Fruit fly (Drosophila melanogaster): Measurements from ENCODE around the gene Mcm7.

The Mcm7 gene

DNA sequence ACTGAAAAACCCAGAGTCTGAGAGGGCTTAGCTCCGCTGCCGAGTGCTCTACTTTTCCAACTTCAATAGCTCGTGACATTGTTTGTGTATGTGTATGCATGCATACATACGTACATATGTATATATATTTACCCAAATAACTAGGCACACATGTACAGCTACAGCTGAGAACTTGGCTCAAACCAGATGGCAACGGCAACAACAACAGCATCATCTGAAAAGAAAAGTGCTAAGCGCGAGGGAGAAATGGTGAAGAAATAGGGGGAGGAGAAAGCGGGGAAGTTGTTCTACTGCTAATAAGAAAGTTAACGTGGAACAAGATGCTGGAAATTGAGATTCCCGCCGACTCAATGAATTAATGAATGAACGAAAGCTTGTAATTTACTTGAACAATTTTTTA lies 33.6 kb downstream of the Mcm7 start (continued):
- TF ChIP-seq CG6813 (GFP tag; optimal IDR thresholded peaks at IDR 0.05) (no peak), crp (GFP tag; optimal IDR thresholded peaks at IDR 0.05) (no peak), D19A (tag; optimal IDR thresholded peaks at IDR 0.05) (no peak), Fer2 (tag; optimal IDR thresholded peaks at IDR 0.05) (no peak), Pdp1 (GFP tag; optimal IDR thresholded peaks at IDR 0.05) (no peak), CG16863 (GFP tag; optimal IDR thresholded peaks at IDR 0.05) (no peak), CG7372 (GFP tag; IDR thresholded peaks at IDR 0.05) (no peak), CG12236 (GFP tag; optimal IDR thresholded peaks at IDR 0.05) (no peak), Six4 (GFP tag; optimal IDR thresholded peaks at IDR 0.05) (no peak), Abd-B (GFP tag; optimal IDR thresholded peaks at IDR 0.05) (no peak), CG32532 (GFP tag; IDR thresholded peaks at IDR 0.05) (no peak), fd64A (GFP tag; optimal IDR thresholded peaks at IDR 0.05) (no peak), Doc3 (GFP tag; IDR thresholded peaks at IDR 0.05; ENCODE audit: partially characterized antibody) (no peak), B-H2 (GFP tag; optimal IDR thresholded peaks at IDR 0.05) (no peak), Fer1 (GFP tag; optimal IDR thresholded peaks at IDR 0.05) (no peak), ind (GFP tag; optimal IDR thresholded peaks at IDR 0.05) (no peak), CG5953 (GFP tag; IDR thresholded peaks at IDR 0.05) (no peak), CG7556 (GFP tag; optimal IDR thresholded peaks at IDR 0.05) (no peak), lov (optimal IDR thresholded peaks at IDR 0.05) (no peak), lov (GFP tag; IDR thresholded peaks at IDR 0.05) (no peak), kni (GFP tag; optimal IDR thresholded peaks at IDR 0.05) (peak; percentile 30), CG10959 (GFP tag; IDR thresholded peaks at IDR 0.05) (no peak), dm (GFP tag; optimal IDR thresholded peaks at IDR 0.05) (no peak), CG10543 (GFP tag; optimal IDR thresholded peaks at IDR 0.05) (no peak), CG14710 (tag; optimal IDR thresholded peaks at IDR 0.05) (peak; percentile 9), BEAF-32 (GFP tag; optimal IDR thresholded peaks at IDR 0.05) (no peak), Dip2 (GFP tag; IDR thresholded peaks at IDR 0.05) (no peak), cg (GFP tag; optimal IDR thresholded peaks at IDR 0.05) (peak; percentile 46), CG14050 (GFP tag; IDR thresholded peaks at IDR 0.05) (no peak), otp (GFP tag; IDR thresholded peaks at IDR 0.05) (0 out of 3 replicates have a peak, but pooled peaks have one; percentile 40), CG31388 (GFP tag; optimal IDR thresholded peaks at IDR 0.05) (no peak), Hr3 (GFP tag; optimal IDR thresholded peaks at IDR 0.05) (no peak), pros (GFP tag; optimal IDR thresholded peaks at IDR 0.05) (peak; percentile 9), CG8388 (GFP tag; optimal IDR thresholded peaks at IDR 0.05) (no peak), nerfin-1 (tag; optimal IDR thresholded peaks at IDR 0.05) (no peak), Spps (tag; optimal IDR thresholded peaks at IDR 0.05) (no peak), Adf1 (GFP tag; IDR thresholded peaks at IDR 0.05) (no peak), Blimp-1 (GFP tag; optimal IDR thresholded peaks at IDR 0.05) (peak; percentile 90), tgo (GFP tag; IDR thresholded peaks at IDR 0.05) (no peak), Asciz (GFP tag; optimal IDR thresholded peaks at IDR 0.05) (no peak), CG4360 (GFP tag; IDR thresholded peaks at IDR 0.05) (peak; percentile 15; the same call in 1 of the 2 replicates)

DNA sequence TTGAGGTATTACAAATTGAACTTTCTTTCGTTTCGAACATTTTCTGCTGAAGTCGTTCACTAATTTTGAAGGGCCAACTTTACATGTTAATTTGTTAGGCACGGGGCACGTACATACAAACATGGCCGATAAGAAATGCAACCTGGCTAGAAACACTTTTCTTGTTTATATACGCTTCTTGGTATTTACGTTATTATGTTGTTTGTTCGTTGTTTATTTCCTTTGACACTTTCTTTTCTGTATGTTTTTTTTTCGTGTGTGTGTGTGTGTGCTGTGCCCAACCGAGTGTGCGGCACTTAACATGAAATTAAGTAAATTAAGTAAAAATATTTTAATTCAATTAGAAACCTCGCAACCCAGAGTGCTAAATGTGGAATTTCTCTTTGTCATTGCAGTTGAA lies 34.3 kb downstream of the Mcm7 start:
- TF ChIP-seq CG16813 (GFP tag; IDR thresholded peaks at IDR 0.05; ENCODE audit: partially characterized antibody) = no peak
- no peak for TF ChIP-seq kah (GFP tag; optimal IDR thresholded peaks at IDR 0.05)
- TF ChIP-seq Ets65A (GFP tag) = no peak
- no peak for TF ChIP-seq yki (optimal IDR thresholded peaks at IDR 0.05)
- peak; percentile 67 for TF ChIP-seq CG2678 (tag; optimal IDR thresholded peaks at IDR 0.05)
- TF ChIP-seq Dp (GFP tag; optimal IDR thresholded peaks at IDR 0.05) = no peak
- TF ChIP-seq CG13894 (tag; optimal IDR thresholded peaks at IDR 0.05) = no peak
- peak; percentile 40 for TF ChIP-seq Sox102F (GFP tag; optimal IDR thresholded peaks at IDR 0.05)
- no peak for TF ChIP-seq hth (optimal IDR thresholded peaks at IDR 0.05)
- TF ChIP-seq zf30C (GFP tag; optimal IDR thresholded peaks at IDR 0.05) = no peak
- TF ChIP-seq CG13123 (GFP tag; optimal IDR thresholded peaks at IDR 0.05) = no peak
- TF ChIP-seq mld (GFP tag; IDR thresholded peaks at IDR 0.05; ENCODE audit: partially characterized antibody) = no peak
- TF ChIP-seq CG5180 (GFP tag; optimal IDR thresholded peaks at IDR 0.05) = peak; percentile 9
